Worm (Caenorhabditis elegans) whole organism, L4 larva: ENCODE results near the gene C53D6.4.
"Not testable (repeated sequence)": the region's sequence is repeated elsewhere in the genome, so short reads cannot be mapped to it uniquely, and the experiment has no call there.

Experiments
- ceh-62 ChIP-seq: sonication (generic microtip); optimal IDR thresholded peaks from 2 replicates; lab custom pipeline; 2017; ENCODE audit warnings: missing biosample characterization, missing genetic modification characterization
- fos-1 ChIP-seq: fragments of 150-350 bp; optimal IDR thresholded peaks from 2 replicates; lab custom pipeline; 2014; ENCODE audit warnings: missing biosample characterization, missing genetic modification characterization
- nhr-41 ChIP-seq: fragments of 200-800 bp; sonication (Bioruptor generic); IDR thresholded peaks from 2 replicates; pipeline ENCODE4 v1.3.6; 2022; ENCODE audit warnings: missing genetic modification reagents, missing genetic modification characterization, missing compliant biosample characterization
- nhr-6 ChIP-seq: fragments of 150-350 bp; optimal IDR thresholded peaks from 2 replicates; lab custom pipeline; 2014; ENCODE audit warnings: missing biosample characterization, missing genetic modification characterization
- unc-62 ChIP-seq, 3 experiments: fragments of 150-350 bp in 1 of 3; sonication (generic microtip); optimal IDR thresholded peaks in 2 of 3; peaks in 1 of 3; 1 replicate in 1 of 3; 2 replicates in 2 of 3; lab custom pipeline; 2014 to 2017; ENCODE audit warnings: missing biosample characterization in 3 of 3, missing genetic modification characterization in 3 of 3, missing genetic modification reagents in 3 of 3, missing genotype in 1 of 3

DNA sequence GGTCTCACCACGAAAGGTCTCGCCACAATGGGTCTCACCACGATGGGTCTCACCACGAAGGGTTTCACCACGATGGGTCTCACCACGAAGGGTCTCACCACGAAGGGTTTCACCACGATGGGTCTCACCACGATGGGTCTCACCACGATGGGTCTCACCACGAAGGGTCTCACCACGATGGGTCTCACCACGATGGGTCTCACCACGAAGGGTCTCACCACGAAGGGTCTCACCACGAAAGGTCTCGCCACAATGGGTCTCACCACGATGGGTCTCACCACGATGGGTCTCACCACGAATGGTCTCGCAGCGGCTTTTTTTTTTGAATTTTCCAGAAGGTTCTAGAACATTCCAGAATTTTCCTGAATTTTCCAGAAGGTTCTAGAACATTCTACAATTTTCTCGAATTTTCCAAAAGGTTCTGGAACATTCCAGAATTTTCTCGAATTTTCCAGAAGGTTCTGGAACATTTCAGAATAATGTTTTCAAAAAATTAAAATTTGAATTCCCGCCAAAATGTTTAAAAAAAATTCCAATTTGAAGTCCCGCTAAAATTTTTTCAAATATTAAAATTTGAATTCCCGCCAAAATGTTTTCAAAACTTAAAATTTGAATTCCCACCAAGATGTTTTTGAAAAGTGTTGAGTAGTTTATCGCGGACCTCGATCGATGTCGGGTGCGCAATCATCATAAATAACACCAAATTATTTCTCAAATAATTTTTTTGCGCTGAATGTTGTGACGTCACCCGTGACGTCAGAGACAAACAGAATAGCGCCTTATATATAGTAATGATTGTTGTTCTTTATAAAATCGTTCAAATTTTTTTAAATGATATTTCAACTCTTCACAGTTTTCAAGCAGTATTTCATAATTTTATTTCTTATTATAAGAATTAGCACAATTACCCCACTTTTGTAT, 46.8 kb upstream of the C53D6.4 start:
- not testable (repeated sequence) for TF ChIP-seq fos-1; nhr-6 (tag; lab: Kevin White, UChicago); unc-62 (GFP tag; optimal IDR thresholded peaks at IDR 0.05 in 1 of 2; lab: Kevin White, UChicago); unc-62 (tag; optimal IDR thresholded peaks at IDR 0.05; lab: Kevin White, UChicago); nhr-41 (GFP tag; lab: Robert Waterston, UW); ceh-62 (tag; lab: Kevin White, UChicago)
